Fruit fly (Drosophila melanogaster): Measurements from ENCODE around the gene bap.

Gene bap

DNA sequence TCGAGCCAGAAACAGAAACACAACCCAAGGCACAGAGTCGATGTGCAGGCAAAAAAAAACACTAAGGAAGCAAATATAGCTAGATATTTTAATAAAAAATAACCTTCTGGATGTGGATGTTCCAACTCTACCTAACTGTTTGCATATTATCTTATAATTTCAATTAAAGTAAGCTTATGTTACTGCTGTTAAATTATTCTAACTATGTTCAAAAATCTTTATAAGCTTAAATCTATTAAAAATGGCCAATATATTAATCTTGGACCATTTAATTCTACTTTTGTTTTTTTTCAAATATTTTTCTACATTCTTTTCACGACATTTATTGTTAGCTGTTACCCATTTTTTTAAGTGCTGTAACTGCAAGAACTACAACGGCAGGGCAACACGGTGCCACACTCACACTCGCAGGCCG is 49.7 kb upstream of the bap start (continued):
- TF ChIP-seq fd85E (GFP tag; optimal IDR thresholded peaks at IDR 0.05): no peak
- peak; percentile 21 for TF ChIP-seq CG16779 (tag; optimal IDR thresholded peaks at IDR 0.05)
- peak; percentile 49 for TF ChIP-seq CG32006 (GFP tag; optimal IDR thresholded peaks at IDR 0.05)
- TF ChIP-seq CG10669 (GFP tag; optimal IDR thresholded peaks at IDR 0.05): peak; percentile 29
- TF ChIP-seq CG8119 (GFP tag; IDR thresholded peaks at IDR 0.05): 0 out of 3 replicates have a peak, but pooled peaks have one; percentile 32
- TF ChIP-seq CG6276 (GFP tag; optimal IDR thresholded peaks at IDR 0.05): no peak
- peak; percentile 24 for TF ChIP-seq pdm3 (GFP tag; optimal IDR thresholded peaks at IDR 0.05)
- TF ChIP-seq Gug (GFP tag; IDR thresholded peaks at IDR 0.05): no peak
- peak; percentile 67 for TF ChIP-seq Smox (GFP tag; optimal IDR thresholded peaks at IDR 0.05)
- no peak for TF ChIP-seq CG7368 (GFP tag; optimal IDR thresholded peaks at IDR 0.05)
- TF ChIP-seq salr (GFP tag; optimal IDR thresholded peaks at IDR 0.05): peak in 1 of 2 experiments; percentile 39
- TF ChIP-seq ss (GFP tag; optimal IDR thresholded peaks at IDR 0.05): peak in 1 of 2 experiments; percentile 5
- TF ChIP-seq fkh (GFP tag; optimal IDR thresholded peaks at IDR 0.05): no peak

- no peak for TF ChIP-seq OdsH (GFP tag; optimal IDR thresholded peaks at IDR 0.05)
- 0 out of 3 replicates have a peak, but pooled peaks have one; percentile 26 for TF ChIP-seq eg (GFP tag; IDR thresholded peaks at IDR 0.05)
- no peak for TF ChIP-seq Eip93F (GFP tag; optimal IDR thresholded peaks at IDR 0.05)
- TF ChIP-seq CG15336 (GFP tag; IDR thresholded peaks at IDR 0.05): no peak
- TF ChIP-seq dsx (GFP tag; optimal IDR thresholded peaks at IDR 0.05; ENCODE audit: poor library complexity, severe bottlenecking): no peak
- TF ChIP-seq CG1621 (tag; optimal IDR thresholded peaks at IDR 0.05): peak; percentile 52
- TF ChIP-seq CG11294 (GFP tag; IDR thresholded peaks at IDR 0.05): no peak
- peak; percentile 19 for TF ChIP-seq fkh (GFP tag; optimal IDR thresholded peaks at IDR 0.05)
- no peak for TF ChIP-seq cyc (GFP tag; optimal IDR thresholded peaks at IDR 0.05)
- TF ChIP-seq Lpt (GFP tag; optimal IDR thresholded peaks at IDR 0.05): no peak
- TF ChIP-seq fd85E (GFP tag; optimal IDR thresholded peaks at IDR 0.05): no peak
- TF ChIP-seq CG9139 (GFP tag; optimal IDR thresholded peaks at IDR 0.05): no peak
- TF ChIP-seq CG6276 (GFP tag; optimal IDR thresholded peaks at IDR 0.05): no peak
- TF ChIP-seq Eip78C (GFP tag): no peak
Observed at dm6 chr3R:21339448-21340268, 49.0 kb upstream of the bap start.

DNA sequence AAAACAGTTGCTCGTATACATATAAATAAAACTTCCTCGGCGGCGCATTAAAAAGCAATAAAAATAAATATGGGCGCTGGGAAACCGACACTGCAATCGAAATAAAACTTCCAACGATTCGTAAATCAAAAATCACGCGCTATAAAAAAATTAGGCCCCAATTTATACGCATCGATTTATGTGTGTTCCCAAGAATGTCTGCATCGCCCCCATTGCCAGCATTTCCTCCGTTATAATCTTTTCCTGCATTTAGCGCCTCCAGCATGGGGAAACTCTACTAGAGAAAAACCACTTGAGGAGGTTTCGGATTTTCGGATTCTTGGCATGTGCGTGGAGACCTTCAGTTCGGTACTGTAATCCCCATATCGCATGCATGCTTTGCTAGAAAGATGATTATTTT is 45.5 kb upstream of the bap start:
- TF ChIP-seq fd59A (GFP tag; optimal IDR thresholded peaks at IDR 0.05) (no peak), Eip75B (GFP tag; optimal IDR thresholded peaks at IDR 0.05) (no peak), CG11294 (GFP tag; IDR thresholded peaks at IDR 0.05) (no peak), CG3919 (GFP tag; optimal IDR thresholded peaks at IDR 0.05) (no peak), salr (GFP tag; optimal IDR thresholded peaks at IDR 0.05) (no peak), CG11762 (GFP tag; optimal IDR thresholded peaks at IDR 0.05; ENCODE audit: insufficient read depth) (no peak), vri (GFP tag; optimal IDR thresholded peaks at IDR 0.05) (no peak), CG31627 (GFP tag; optimal IDR thresholded peaks at IDR 0.05) (no peak), CG6808 (GFP tag; optimal IDR thresholded peaks at IDR 0.05) (no peak), Ets96B (tag; optimal IDR thresholded peaks at IDR 0.05) (no peak), lz (GFP tag; optimal IDR thresholded peaks at IDR 0.05) (no peak), Hr38 (GFP tag; optimal IDR thresholded peaks at IDR 0.05) (no peak), pdm3 (GFP tag; optimal IDR thresholded peaks at IDR 0.05) (no peak), Hr39 (GFP tag; optimal IDR thresholded peaks at IDR 0.05) (no peak)

- TF ChIP-seq CG8632 (GFP tag; optimal IDR thresholded peaks at IDR 0.05) (peak; percentile 27), ss (GFP tag; optimal IDR thresholded peaks at IDR 0.05) (peak; percentile 20 to 78), OdsH (GFP tag; optimal IDR thresholded peaks at IDR 0.05) (peak; percentile 59), spab (GFP tag; optimal IDR thresholded peaks at IDR 0.05) (peak; percentile 62), Sox15 (GFP tag; optimal IDR thresholded peaks at IDR 0.05) (peak; percentile 30), Lpt (GFP tag; optimal IDR thresholded peaks at IDR 0.05) (peak; percentile 58), Hr4 (GFP tag; optimal IDR thresholded peaks at IDR 0.05) (peak; percentile 80), CG6163 (GFP tag; IDR thresholded peaks at IDR 0.05) (peak; percentile 61), Blimp-1 (GFP tag; optimal IDR thresholded peaks at IDR 0.05) (no peak), lz (GFP tag; optimal IDR thresholded peaks at IDR 0.05) (peak; percentile 35), CG4318 (GFP tag; optimal IDR thresholded peaks at IDR 0.05) (peak; percentile 63), Sox14 (GFP tag; optimal IDR thresholded peaks at IDR 0.05) (peak; percentile 62), Eip93F (GFP tag; optimal IDR thresholded peaks at IDR 0.05) (no peak), CG11294 (GFP tag; IDR thresholded peaks at IDR 0.05) (0 out of 2 replicates have a peak, but pooled peaks have one; percentile 11), fd85E (GFP tag; optimal IDR thresholded peaks at IDR 0.05) (peak; percentile 25), CG10669 (GFP tag; optimal IDR thresholded peaks at IDR 0.05) (peak; percentile 76), CG6276 (GFP tag; optimal IDR thresholded peaks at IDR 0.05) (peak; percentile 75), fkh (GFP tag; optimal IDR thresholded peaks at IDR 0.05) (no peak), cyc (GFP tag; optimal IDR thresholded peaks at IDR 0.05) (peak; percentile 19)
Observed at dm6 chr3R:21345011-21345410, 43.7 kb upstream of the bap start.

Data from whole organism, prepupa.